Fruit fly (Drosophila melanogaster) whole organism, adult: ENCODE results near the gene Or7a.

Experiments used
- CG11617 ChIP-seq: fragments of 200-800 bp; sonication (Bioruptor generic); optimal IDR thresholded peaks from 2 replicates; lab custom pipeline; 2017; ENCODE audit warnings: mild to moderate bottlenecking, missing biosample characterization, missing genetic modification reagents, missing genetic modification characterization
- CG12768 ChIP-seq: fragments of 200-800 bp; sonication (Bioruptor generic); optimal IDR thresholded peaks from 2 replicates; lab custom pipeline; 2017; ENCODE audit warnings: missing biosample characterization, missing genetic modification characterization, mild to moderate bottlenecking, moderate library complexity, missing genetic modification reagents
- CG14711 ChIP-seq: fragments of 200-800 bp; sonication (Bioruptor generic); optimal IDR thresholded peaks from 2 replicates; lab custom pipeline; 2018; ENCODE audit warnings: missing biosample characterization, mild to moderate bottlenecking, missing genetic modification characterization, moderate library complexity
- CG1620 ChIP-seq: fragments of 200-800 bp; sonication (Bioruptor generic); optimal IDR thresholded peaks from 2 replicates; lab custom pipeline; 2016; ENCODE audit warnings: missing biosample characterization, missing genetic modification characterization
- CG33017 ChIP-seq: fragments of 200-800 bp; sonication (Bioruptor generic); optimal IDR thresholded peaks from 2 replicates; lab custom pipeline; 2018; ENCODE audit warnings: missing biosample characterization, mild to moderate bottlenecking, missing genetic modification characterization, moderate library complexity
- CG5204 ChIP-seq: fragments of 200-800 bp; sonication (Bioruptor generic); optimal IDR thresholded peaks from 2 replicates; lab custom pipeline; 2016; ENCODE audit warnings: missing biosample characterization, missing genetic modification characterization
- CG7045 ChIP-seq: fragments of 200-800 bp; sonication (Bioruptor generic); optimal IDR thresholded peaks from 2 replicates; lab custom pipeline; 2017; ENCODE audit warnings: missing biosample characterization, mild to moderate bottlenecking, missing genetic modification characterization
- CG7101 ChIP-seq: fragments of 200-800 bp; sonication (Bioruptor generic); optimal IDR thresholded peaks from 2 replicates; lab custom pipeline; 2018; ENCODE audit warnings: missing biosample characterization, mild to moderate bottlenecking, missing genetic modification characterization, moderate library complexity
- Clk ChIP-seq: fragments of 200-800 bp; sonication (Bioruptor generic); optimal IDR thresholded peaks from 2 replicates; lab custom pipeline; 2017; ENCODE audit warnings: missing biosample characterization, missing genetic modification characterization
- Crg-1 ChIP-seq: fragments of 200-800 bp; sonication (Bioruptor generic); optimal IDR thresholded peaks from 2 replicates; lab custom pipeline; 2016; ENCODE audit warnings: missing biosample characterization, missing genetic modification characterization
- Hr96 ChIP-seq: fragments of 200-800 bp; sonication (Bioruptor generic); optimal IDR thresholded peaks from 2 replicates; lab custom pipeline; 2016; ENCODE audit warnings: missing biosample characterization, missing genetic modification characterization
- Mnt ChIP-seq: fragments of 200-800 bp; sonication (Bioruptor generic); optimal IDR thresholded peaks from 2 replicates; lab custom pipeline; 2016; ENCODE audit warnings: missing biosample characterization, mild to moderate bottlenecking, missing genetic modification characterization
- bab1 ChIP-seq: fragments of 200-800 bp; sonication (Bioruptor generic); optimal IDR thresholded peaks from 3 replicates; lab custom pipeline; 2019; ENCODE audit warnings: missing biosample characterization, mild to moderate bottlenecking, missing genetic modification characterization, moderate library complexity
- cic ChIP-seq: fragments of 200-800 bp; sonication (Bioruptor generic); optimal IDR thresholded peaks from 2 replicates; lab custom pipeline; 2017; ENCODE audit warnings: missing biosample characterization, mild to moderate bottlenecking, missing genetic modification characterization, moderate library complexity
- cnc ChIP-seq, 2 experiments: fragments of >200 bp; optimal IDR thresholded peaks; 2 replicates each; lab custom pipeline; 2017
- kay ChIP-seq: fragments of 200-800 bp; sonication (Bioruptor generic); peaks from one replicate; lab custom pipeline; 2016; ENCODE audit warnings: missing biosample characterization, missing genetic modification characterization, borderline replicate concordance
- ovo ChIP-seq: fragments of 200-800 bp; sonication (Bioruptor generic); optimal IDR thresholded peaks from 2 replicates; lab custom pipeline; 2016; ENCODE audit warnings: missing biosample characterization, missing genetic modification characterization
- pad ChIP-seq: fragments of 200-800 bp; sonication (Bioruptor generic); optimal IDR thresholded peaks from 3 replicates; lab custom pipeline; 2017; ENCODE audit warnings: missing biosample characterization, missing genetic modification characterization, mild to moderate bottlenecking, moderate library complexity, missing genetic modification reagents
- tj ChIP-seq: fragments of 200-800 bp; sonication (Bioruptor generic); optimal IDR thresholded peaks from 3 replicates; lab custom pipeline; 2017; ENCODE audit warnings: missing biosample characterization, mild to moderate bottlenecking, missing genetic modification characterization, moderate library complexity
- toe ChIP-seq: fragments of 200-800 bp; sonication (Bioruptor generic); optimal IDR thresholded peaks from 2 replicates; lab custom pipeline; 2016; ENCODE audit warnings: missing biosample characterization, missing genetic modification characterization

Gene Or7a

dm6 chrX:8165608-8166007, at the start of gene Or7a:
Gene Or7a (minus strand): TSS chrX:8165708.
- TF ChIP-seq toe (GFP tag; lab: Kevin White, UChicago): no peak

dm6 chrX:8214017-8214416, 48.5 kb upstream of the Or7a start:
- no peak for TF ChIP-seq Crg-1

dm6 chrX:8211731-8212468, 46.4 kb upstream of the Or7a start:
- TF ChIP-seq CG12768 (GFP tag; lab: Kevin White, UChicago): no peak
- TF ChIP-seq pad: no peak
- TF ChIP-seq CG14711 (tag; lab: Kevin White, UChicago): no peak
- TF ChIP-seq CG5204 (GFP tag; lab: Kevin White, UChicago): no peak
- no peak for TF ChIP-seq cic (GFP tag; lab: Kevin White, UChicago)
- no peak for TF ChIP-seq cnc (optimal IDR thresholded peaks at IDR 0.05; lab: Kevin White, UChicago)
- no peak for TF ChIP-seq bab1 (GFP tag; lab: Kevin White, UChicago)
- no peak for TF ChIP-seq Crg-1
- TF ChIP-seq kay (GFP tag; lab: Kevin White, UChicago): no peak
- peak; percentile 31 for TF ChIP-seq CG11617 (GFP tag; lab: Kevin White, UChicago)
- TF ChIP-seq CG7101 (tag; lab: Kevin White, UChicago): peak; percentile 49
- TF ChIP-seq ovo: peak; percentile 13
- TF ChIP-seq CG1620 (GFP tag; lab: Kevin White, UChicago): no peak
- TF ChIP-seq Mnt (GFP tag; lab: Kevin White, UChicago): no peak
- peak; percentile 78 for TF ChIP-seq tj

- TF ChIP-seq CG33017 (tag; lab: Kevin White, UChicago) (no peak), CG5204 (GFP tag; lab: Kevin White, UChicago) (peak; percentile 6), CG12768 (GFP tag; lab: Kevin White, UChicago) (peak; percentile 24), bab1 (GFP tag; lab: Kevin White, UChicago) (no peak), cnc (optimal IDR thresholded peaks at IDR 0.05; lab: Kevin White, UChicago) (no peak), Hr96 (GFP tag; lab: Kevin White, UChicago) (peak; percentile 23), Crg-1 (no peak), CG11617 (GFP tag; lab: Kevin White, UChicago) (no peak), Clk (GFP tag; lab: Kevin White, UChicago) (peak; percentile 16), CG7045 (peak; percentile 24), ovo (no peak), CG7101 (tag; lab: Kevin White, UChicago) (peak; percentile 36), CG14711 (tag; lab: Kevin White, UChicago) (peak; percentile 4)
Observed at dm6 chrX:8211094-8211730, 45.7 kb upstream of the Or7a start.

- TF ChIP-seq bab1 (GFP tag; lab: Kevin White, UChicago) (no peak), pad (no peak), Hr96 (GFP tag; lab: Kevin White, UChicago) (no peak), CG1620 (GFP tag; lab: Kevin White, UChicago) (no peak), ovo (no peak), CG12768 (GFP tag; lab: Kevin White, UChicago) (no peak), cic (GFP tag; lab: Kevin White, UChicago) (no peak), kay (GFP tag; lab: Kevin White, UChicago) (no peak)
Observed at dm6 chrX:8210632-8211031, 45.1 kb upstream of the Or7a start.

dm6 chrX:8207054-8207453, 41.5 kb upstream of the Or7a start:
- no peak for TF ChIP-seq bab1 (GFP tag; lab: Kevin White, UChicago)
- no peak for TF ChIP-seq kay (GFP tag; lab: Kevin White, UChicago)

dm6 chrX:8206561-8206960, 41.1 kb upstream of the Or7a start:
- TF ChIP-seq cnc (optimal IDR thresholded peaks at IDR 0.05; lab: Kevin White, UChicago) (no peak), pad (no peak), toe (GFP tag; lab: Kevin White, UChicago) (no peak), Hr96 (GFP tag; lab: Kevin White, UChicago) (no peak), bab1 (GFP tag; lab: Kevin White, UChicago) (no peak), CG33017 (tag; lab: Kevin White, UChicago) (no peak), CG5204 (GFP tag; lab: Kevin White, UChicago) (no peak), CG1620 (GFP tag; lab: Kevin White, UChicago) (no peak), ovo (no peak), CG11617 (GFP tag; lab: Kevin White, UChicago) (no peak), tj (no peak)
